Fruit fly (Drosophila melanogaster) whole organism, embryonic: ENCODE results near the gene CG31638.

Experiments used
- CG10959 ChIP-seq: fragments of 200-800 bp; sonication (Bioruptor generic); IDR thresholded peaks from 2 replicates; pipeline ENCODE4 v1.3.6; 2022; ENCODE audit warnings: missing biosample characterization, missing genetic modification characterization
- CG12744 ChIP-seq: fragments of 200-800 bp; sonication (Bioruptor generic); optimal IDR thresholded peaks from 2 replicates; lab custom pipeline; 2016; ENCODE audit warnings: missing biosample characterization, missing genetic modification characterization
- CG15696 ChIP-seq: fragments of 200-800 bp; sonication (Bioruptor generic); optimal IDR thresholded peaks from 2 replicates; lab custom pipeline; 2019; ENCODE audit warnings: missing biosample characterization, mild to moderate bottlenecking, missing genetic modification characterization, moderate library complexity
- CG16863 ChIP-seq: fragments of 200-800 bp; sonication (Bioruptor generic); optimal IDR thresholded peaks from 3 replicates; lab custom pipeline; 2016; ENCODE audit warnings: missing biosample characterization, missing genetic modification characterization
- CG17612 ChIP-seq: fragments of 200-800 bp; sonication (Bioruptor generic); IDR thresholded peaks from 2 replicates; pipeline ENCODE4 v1.3.6; 2022; ENCODE audit warnings: missing biosample characterization, missing genetic modification characterization
- CG2120 ChIP-seq: fragments of 200-800 bp; sonication (Bioruptor generic); optimal IDR thresholded peaks from 3 replicates; lab custom pipeline; 2016; ENCODE audit warnings: missing biosample characterization, missing genetic modification characterization
- CG30431 ChIP-seq: fragments of 200-800 bp; sonication (Bioruptor generic); optimal IDR thresholded peaks from 2 replicates; lab custom pipeline; 2017; ENCODE audit warnings: missing biosample characterization, missing genetic modification characterization
- CG4424 ChIP-seq: fragments of 200-800 bp; sonication (Bioruptor generic); optimal IDR thresholded peaks from 3 replicates; lab custom pipeline; 2016; ENCODE audit warnings: missing biosample characterization, missing genetic modification characterization
- CG6254 ChIP-seq: fragments of 200-800 bp; sonication (Bioruptor generic); optimal IDR thresholded peaks from 3 replicates; lab custom pipeline; 2017; ENCODE audit warnings: mild to moderate bottlenecking, missing biosample characterization, missing genetic modification reagents, missing genetic modification characterization
- CG8478 ChIP-seq: fragments of >200 bp; optimal IDR thresholded peaks from 2 replicates; lab custom pipeline; 2018
- CG9609 ChIP-seq: fragments of 200-800 bp; sonication (Bioruptor generic); optimal IDR thresholded peaks from 3 replicates; lab custom pipeline; 2016; ENCODE audit warnings: missing biosample characterization, missing genetic modification characterization
- CG9797 ChIP-seq: fragments of 200-800 bp; sonication (Bioruptor generic); optimal IDR thresholded peaks from 3 replicates; lab custom pipeline; 2018; ENCODE audit warnings: missing biosample characterization, mild to moderate bottlenecking, missing genetic modification characterization
- CG9876 ChIP-seq: fragments of 200-800 bp; sonication (Bioruptor generic); optimal IDR thresholded peaks from 2 replicates; lab custom pipeline; 2016; ENCODE audit warnings: missing biosample characterization, missing genetic modification characterization
- D19A ChIP-seq: fragments of 200-800 bp; optimal IDR thresholded peaks from 3 replicates; lab custom pipeline; 2019; ENCODE audit warnings: missing biosample characterization, mild to moderate bottlenecking, missing genetic modification characterization, moderate library complexity
- Dek ChIP-seq: fragments of 200-800 bp; sonication (Bioruptor generic); optimal IDR thresholded peaks from 3 replicates; lab custom pipeline; 2019; ENCODE audit warnings: missing biosample characterization, mild to moderate bottlenecking, missing genetic modification characterization, moderate library complexity
- Dp ChIP-seq: fragments of 200-800 bp; sonication (Bioruptor generic); optimal IDR thresholded peaks from 2 replicates; lab custom pipeline; 2018; ENCODE audit warnings: missing biosample characterization, mild to moderate bottlenecking, missing genetic modification characterization, moderate library complexity
- Ets65A ChIP-seq: fragments of 200-800 bp; sonication (Bioruptor generic); peaks from one replicate; lab custom pipeline; 2016; ENCODE audit warnings: missing biosample characterization, missing genetic modification characterization
- Gsc ChIP-seq: fragments of 200-800 bp; sonication (Bioruptor generic); IDR thresholded peaks from 2 replicates; pipeline ENCODE4 v1.3.6; 2022; ENCODE audit warnings: missing biosample characterization, missing genetic modification characterization
- HHEX ChIP-seq: fragments of 200-800 bp; sonication (Bioruptor generic); optimal IDR thresholded peaks from 3 replicates; lab custom pipeline; 2017; ENCODE audit warnings: missing biosample characterization, mild to moderate bottlenecking, missing genetic modification characterization, missing genetic modification reagents
- HLH3B ChIP-seq: fragments of 200-800 bp; sonication (Bioruptor generic); IDR thresholded peaks from 2 replicates; pipeline ENCODE4 v1.3.6; 2022; ENCODE audit warnings: missing biosample characterization, missing genetic modification characterization
- Hr78 ChIP-seq, 2 experiments: fragments of 200-800 bp in 1 of 2; fragments of >200 bp in 1 of 2; sonication (Bioruptor generic) in 1 of 2; optimal IDR thresholded peaks; 2 replicates each; lab custom pipeline; 2017 to 2019; ENCODE audit warnings: missing biosample characterization in 2 of 2, missing genetic modification characterization in 2 of 2, mild to moderate bottlenecking in 1 of 2, moderate library complexity in 1 of 2
- NC2β ChIP-seq: fragments of 200-800 bp; sonication (Bioruptor generic); optimal IDR thresholded peaks from 2 replicates; lab custom pipeline; 2016; ENCODE audit warnings: missing biosample characterization, missing genetic modification characterization
- Nf-YB ChIP-seq: fragments of 200-800 bp; sonication (Bioruptor generic); optimal IDR thresholded peaks from 3 replicates; lab custom pipeline; 2019; ENCODE audit warnings: missing biosample characterization, mild to moderate bottlenecking, missing genetic modification characterization, moderate library complexity
- Oli ChIP-seq: fragments of 200-800 bp; sonication (Bioruptor generic); optimal IDR thresholded peaks from 2 replicates; lab custom pipeline; 2018; ENCODE audit warnings: missing biosample characterization, mild to moderate bottlenecking, missing genetic modification characterization, moderate library complexity
- PHDP ChIP-seq: fragments of 200-800 bp; sonication (Bioruptor generic); optimal IDR thresholded peaks from 3 replicates; lab custom pipeline; 2018; ENCODE audit warnings: missing biosample characterization, mild to moderate bottlenecking, missing genetic modification characterization, moderate library complexity
- Rx ChIP-seq: fragments of 200-800 bp; sonication (Bioruptor generic); IDR thresholded peaks from 2 replicates; pipeline ENCODE4 v1.3.6; 2022; ENCODE audit warnings: missing biosample characterization, missing genetic modification characterization
- Scr ChIP-seq: fragments of 200-800 bp; sonication (Bioruptor generic); IDR thresholded peaks from 2 replicates; pipeline ENCODE4 v1.3.6; 2022; ENCODE audit warnings: missing biosample characterization, missing genetic modification characterization; ENCODE audit not compliant: partially characterized antibody
- Ssrp ChIP-seq: fragments of 200-800 bp; sonication (Bioruptor generic); optimal IDR thresholded peaks from 2 replicates; lab custom pipeline; 2018; ENCODE audit warnings: missing biosample characterization, mild to moderate bottlenecking, missing genetic modification characterization, moderate library complexity
- ab ChIP-seq: fragments of 200-800 bp; sonication (Bioruptor generic); optimal IDR thresholded peaks from 2 replicates; lab custom pipeline; 2016; ENCODE audit warnings: missing biosample characterization, missing genetic modification characterization
- abd-A ChIP-seq: fragments of 200-800 bp; sonication (Bioruptor generic); optimal IDR thresholded peaks from 3 replicates; lab custom pipeline; 2019; ENCODE audit warnings: missing biosample characterization, mild to moderate bottlenecking, missing genetic modification characterization, moderate library complexity
- ato ChIP-seq: fragments of 200-800 bp; sonication (Bioruptor generic); IDR thresholded peaks from 2 replicates; pipeline ENCODE4 v1.3.6; 2022; ENCODE audit warnings: missing biosample characterization, missing genetic modification characterization; ENCODE audit not compliant: partially characterized antibody
- bsh ChIP-seq, 2 experiments: fragments of 200-800 bp; sonication (Bioruptor generic); optimal IDR thresholded peaks; 2 replicates each; lab custom pipeline; 2017 to 2018; ENCODE audit warnings: mild to moderate bottlenecking in 2 of 2, missing biosample characterization in 2 of 2, missing genetic modification characterization in 2 of 2, moderate library complexity in 1 of 2
- corto ChIP-seq: fragments of 200-800 bp; sonication (Bioruptor generic); optimal IDR thresholded peaks from 2 replicates; lab custom pipeline; 2016; ENCODE audit warnings: missing biosample characterization, mild to moderate bottlenecking, missing genetic modification characterization, moderate library complexity
- crc ChIP-seq: fragments of 200-800 bp; sonication (Bioruptor generic); optimal IDR thresholded peaks from 2 replicates; lab custom pipeline; 2016; ENCODE audit warnings: missing biosample characterization, missing genetic modification characterization
- crp ChIP-seq, 2 experiments: fragments of 200-800 bp; sonication (Bioruptor generic); optimal IDR thresholded peaks; 2 replicates in 1 of 2; 3 replicates in 1 of 2; lab custom pipeline; 2017; ENCODE audit warnings: missing biosample characterization in 2 of 2, missing genetic modification characterization in 2 of 2, mild to moderate bottlenecking in 1 of 2, moderate library complexity in 1 of 2
- fd102C ChIP-seq: fragments of 200-800 bp; sonication (Bioruptor generic); optimal IDR thresholded peaks from 2 replicates; lab custom pipeline; 2018; ENCODE audit warnings: missing biosample characterization, mild to moderate bottlenecking, missing genetic modification characterization, moderate library complexity
- fd96Cb ChIP-seq: fragments of 200-800 bp; sonication (Bioruptor generic); optimal IDR thresholded peaks from 2 replicates; lab custom pipeline; 2018; ENCODE audit warnings: missing biosample characterization, mild to moderate bottlenecking, missing genetic modification characterization, moderate library complexity
- gfzf ChIP-seq: fragments of 200-800 bp; sonication (Bioruptor generic); optimal IDR thresholded peaks from 2 replicates; lab custom pipeline; 2016; ENCODE audit warnings: missing biosample characterization, mild to moderate bottlenecking, missing genetic modification characterization, moderate library complexity
- insv ChIP-seq, 2 experiments: fragments of 200-800 bp; sonication (Bioruptor generic); optimal IDR thresholded peaks; 3 replicates each; lab custom pipeline; 2016 to 2018; ENCODE audit warnings: missing biosample characterization in 2 of 2, missing genetic modification characterization in 2 of 2
- inv ChIP-seq: fragments of 200-800 bp; sonication (Bioruptor generic); IDR thresholded peaks from 2 replicates; pipeline ENCODE4 v1.3.6; 2022; ENCODE audit warnings: missing biosample characterization, missing genetic modification characterization; ENCODE audit not compliant: partially characterized antibody
- nau ChIP-seq: fragments of 200-800 bp; sonication (Bioruptor generic); optimal IDR thresholded peaks from 3 replicates; lab custom pipeline; 2017; ENCODE audit warnings: missing biosample characterization, mild to moderate bottlenecking, missing genetic modification characterization, missing genetic modification reagents
- nom ChIP-seq: fragments of 200-800 bp; sonication (Bioruptor generic); optimal IDR thresholded peaks from 2 replicates; lab custom pipeline; 2017; ENCODE audit warnings: missing biosample characterization, missing genetic modification characterization, mild to moderate bottlenecking, moderate library complexity, missing genetic modification reagents
- slp2 ChIP-seq: fragments of 200-800 bp; sonication (Bioruptor generic); optimal IDR thresholded peaks from 2 replicates; lab custom pipeline; 2016; ENCODE audit warnings: missing biosample characterization, missing genetic modification characterization
- tin ChIP-seq: fragments of 200-800 bp; sonication (Bioruptor generic); optimal IDR thresholded peaks from 3 replicates; lab custom pipeline; 2016; ENCODE audit warnings: missing biosample characterization, missing genetic modification characterization
- twi ChIP-seq: fragments of 200-800 bp; optimal IDR thresholded peaks from 2 replicates; lab custom pipeline; 2019; ENCODE audit warnings: missing biosample characterization, mild to moderate bottlenecking, missing genetic modification characterization, moderate library complexity
- wdn ChIP-seq: fragments of 200-800 bp; sonication (Bioruptor generic); IDR thresholded peaks from 2 replicates; pipeline ENCODE4 v1.3.6; 2022; ENCODE audit warnings: missing biosample characterization, missing genetic modification characterization
- wek ChIP-seq: fragments of 200-800 bp; sonication (Bioruptor generic); optimal IDR thresholded peaks from 3 replicates; lab custom pipeline; 2018; ENCODE audit warnings: missing biosample characterization, mild to moderate bottlenecking, missing genetic modification characterization, moderate library complexity

The CG31638 gene

dm6 chr2L:6473076-6474037 lies 17.5 kb upstream of the CG31638 start, which contains the start of gene mmy (continued):
- TF ChIP-seq Oli (tag; lab: Kevin White, UChicago) (peak; percentile 71), NC2β (GFP tag; lab: Kevin White, UChicago) (peak; percentile 19), twi (tag; lab: Kevin White, UChicago) (no peak), CG10959 (no peak), CG12744 (no peak), PHDP (tag; lab: Kevin White, UChicago) (peak; percentile 73), Gsc (no peak), crp (GFP tag; optimal IDR thresholded peaks at IDR 0.05; lab: Kevin White, UChicago) (peak in 1 of 2 experiments; percentile 84), abd-A (tag; lab: Kevin White, UChicago) (peak; percentile 56), nom (GFP tag; lab: Kevin White, UChicago) (peak; percentile 56), gfzf (GFP tag; lab: Kevin White, UChicago) (peak; percentile 77), CG17612 (GFP tag; lab: Robert Waterston, UW) (no peak), HLH3B (GFP tag; lab: Robert Waterston, UW) (peak; percentile 34; the same call in 1 of the 2 replicates), bsh (GFP tag; optimal IDR thresholded peaks at IDR 0.05; lab: Kevin White, UChicago) (peak; percentile 18 to 47), Nf-YB (GFP tag; lab: Kevin White, UChicago) (peak; percentile 18), nau (GFP tag; lab: Kevin White, UChicago) (peak; percentile 46), Rx (GFP tag; lab: Robert Waterston, UW) (no peak), CG8478 (lab: Kevin White, UChicago) (no peak), CG4424 (GFP tag; lab: Kevin White, UChicago) (peak; percentile 23), HHEX (GFP tag; lab: Kevin White, UChicago) (peak; percentile 8), CG9876 (GFP tag; lab: Kevin White, UChicago) (no peak), ato (GFP tag; lab: Robert Waterston, UW) (peak; percentile 34; the same call in 1 of the 2 replicates), slp2 (GFP tag; lab: Kevin White, UChicago) (no peak), Ets65A (GFP tag; lab: Kevin White, UChicago) (peak; percentile 51), CG30431 (GFP tag; lab: Kevin White, UChicago) (peak; percentile 3), corto (GFP tag; lab: Kevin White, UChicago) (no peak), Dp (peak; percentile 52), insv (GFP tag; optimal IDR thresholded peaks at IDR 0.05; lab: Kevin White, UChicago) (peak in 1 of 2 experiments; percentile 17), inv (GFP tag; lab: Robert Waterston, UW) (no peak), Dek (tag; lab: Kevin White, UChicago) (peak; percentile 56), fd96Cb (peak; percentile 47), crc (GFP tag; lab: Kevin White, UChicago) (peak; percentile 17), tin (GFP tag; lab: Kevin White, UChicago) (peak; percentile 3), wek (GFP tag; lab: Kevin White, UChicago) (peak; percentile 27), Scr (peak; percentile 46), wdn (GFP tag; lab: Robert Waterston, UW) (no peak; the same call in 1 of the 2 replicates), Hr78 (GFP tag; optimal IDR thresholded peaks at IDR 0.05; lab: Kevin White, UChicago) (peak in 1 of 2 experiments; percentile 57), CG6254 (peak; percentile 99), ab (no peak), CG2120 (GFP tag; lab: Kevin White, UChicago) (peak; percentile 37), fd102C (GFP tag; lab: Kevin White, UChicago) (no peak), CG16863 (peak; percentile 14), Ssrp (tag; lab: Kevin White, UChicago) (peak; percentile 61), D19A (tag; lab: Kevin White, UChicago) (peak; percentile 74), CG9609 (GFP tag; lab: Kevin White, UChicago) (peak; percentile 10), CG9797 (GFP tag; lab: Kevin White, UChicago) (peak; percentile 86), CG15696 (tag; lab: Kevin White, UChicago) (peak; percentile 3)
